Fruit fly (Drosophila melanogaster): ENCODE measurements around the gene CG14174.

dm6 chr3L:9674300-9674699 is 44.8 kb upstream of the CG14174 start:
- no peak for TF ChIP-seq CTCF (optimal IDR thresholded peaks at IDR 0.05)
- no peak for TF ChIP-seq CG8478 (optimal IDR thresholded peaks at IDR 0.05)
